Worm (Caenorhabditis elegans): ENCODE measurements around the gene T07A9.14.
A peak's percentile ranks its signal among the peaks of the same experiment; 100 is the strongest.

The T07A9.14 gene

ce11 chrIV:385150-385937 is 1.2 kb upstream of the T07A9.14 start, which contains the start of gene rps-24 (continued):
- TF ChIP-seq ceh-8 (GFP tag; optimal IDR thresholded peaks at IDR 0.05), result peak; percentile 90
- peak; percentile 90 for TF ChIP-seq xbp-1 (tag; optimal IDR thresholded peaks at IDR 0.05)
- TF ChIP-seq mdl-1 (tag; optimal IDR thresholded peaks at IDR 0.05), result peak in 1 of 2 experiments; percentile 84
- TF ChIP-seq lin-15B (tag; optimal IDR thresholded peaks at IDR 0.05), result peak; percentile 82
- peak; percentile 86 to 93 for TF ChIP-seq efl-1 (optimal IDR thresholded peaks at IDR 0.05)
- TF ChIP-seq efl-1 (GFP tag; optimal IDR thresholded peaks at IDR 0.05 in 1 of 2), result peak; percentile 74 to 98
- peak; percentile 80 for TF ChIP-seq irx-1 (tag; optimal IDR thresholded peaks at IDR 0.05)
- peak; percentile 93 to 96 for TF ChIP-seq lsy-2 (tag; optimal IDR thresholded peaks at IDR 0.05)
- peak; percentile 85 for TF ChIP-seq unc-130 (tag; optimal IDR thresholded peaks at IDR 0.05)
- peak; percentile 7 for TF ChIP-seq sup-37 (GFP tag; optimal IDR thresholded peaks at IDR 0.05)
- TF ChIP-seq jun-1 (tag; optimal IDR thresholded peaks at IDR 0.05), result peak; percentile 86
- peak; percentile 81 to 90 for TF ChIP-seq lin-35 (GFP tag; optimal IDR thresholded peaks at IDR 0.05)
- peak; percentile 92 for TF ChIP-seq C16A3.4 (tag; optimal IDR thresholded peaks at IDR 0.05)

ce11 chrIV:387283-388048 is 967 bp downstream of the T07A9.14 start:
- no peak for TF ChIP-seq fkh-8 (tag; optimal IDR thresholded peaks at IDR 0.05)
- no peak for TF ChIP-seq isw-1 (GFP tag; IDR thresholded peaks at IDR 0.05)
- no peak for TF ChIP-seq efl-1 (optimal IDR thresholded peaks at IDR 0.05)
- TF ChIP-seq efl-1 (GFP tag; optimal IDR thresholded peaks at IDR 0.05 in 1 of 2), result peak in 1 of 2 experiments; percentile 10

- TF ChIP-seq fkh-10 (GFP tag; optimal IDR thresholded peaks at IDR 0.05), result no peak
- TF ChIP-seq efl-1 (optimal IDR thresholded peaks at IDR 0.05), result no peak
- TF ChIP-seq efl-1 (GFP tag; optimal IDR thresholded peaks at IDR 0.05 in 1 of 2), result peak in 1 of 2 experiments; percentile 30
- TF ChIP-seq lin-39 (tag; optimal IDR thresholded peaks at IDR 0.05), result no peak
- peak in 1 of 2 experiments; percentile 26 for TF ChIP-seq lsy-2 (tag; optimal IDR thresholded peaks at IDR 0.05)
These were observed 1.6 kb downstream of the T07A9.14 start, which contains the start of gene ssna-1 for ce11 chrIV:388073-388472. Gene ssna-1 (plus strand): TSS chrIV:388084.

ce11 chrIV:390279-390678 is 3.8 kb downstream of the T07A9.14 start, which contains the start of the genes ears-2 and uncp-18:
Gene ears-2 (minus strand): TSS chrIV:390468.
Gene uncp-18 (plus strand): TSS chrIV:390560.
- TF ChIP-seq hlh-4 (tag; optimal IDR thresholded peaks at IDR 0.05), result peak; percentile 32
- TF ChIP-seq nhr-19 (GFP tag; conservative IDR thresholded peaks at IDR 0.05), result peak; percentile 90
- TF ChIP-seq efl-3 (GFP tag; optimal IDR thresholded peaks at IDR 0.05), result peak; percentile 76
- peak; percentile 73 for TF ChIP-seq irx-1 (tag; optimal IDR thresholded peaks at IDR 0.05)
- TF ChIP-seq nhr-77 (tag; optimal IDR thresholded peaks at IDR 0.05), result no peak
- TF ChIP-seq nhr-84 (tag; optimal IDR thresholded peaks at IDR 0.05), result no peak
- TF ChIP-seq nhr-71 (tag; optimal IDR thresholded peaks at IDR 0.05), result peak; percentile 95
- TF ChIP-seq pag-3 (tag; optimal IDR thresholded peaks at IDR 0.05; ENCODE audit: borderline replicate concordance, insufficient read depth), result no peak
- no peak for TF ChIP-seq alr-1 (tag; optimal IDR thresholded peaks at IDR 0.05; ENCODE audit: borderline replicate concordance)
- TF ChIP-seq isw-1 (GFP tag; IDR thresholded peaks at IDR 0.05), result peak; percentile 80
- peak; percentile 74 for TF ChIP-seq elt-2 (tag; optimal IDR thresholded peaks at IDR 0.05)
- TF ChIP-seq nhr-20 (tag; optimal IDR thresholded peaks at IDR 0.05), result peak; percentile 92
- peak in 1 of 2 experiments; percentile 64 for TF ChIP-seq mdl-1 (tag; optimal IDR thresholded peaks at IDR 0.05)
- TF ChIP-seq C34B4.2 (tag; optimal IDR thresholded peaks at IDR 0.05), result no peak
- peak; percentile 87 for TF ChIP-seq mep-1 (tag; optimal IDR thresholded peaks at IDR 0.05)
- peak in 2 of 6 experiments; percentile 57 to 89 for TF ChIP-seq elt-3 (tag; optimal IDR thresholded peaks at IDR 0.05)
- peak; percentile 80 to 81 for TF ChIP-seq efl-1 (optimal IDR thresholded peaks at IDR 0.05)
- peak; percentile 69 to 98 for TF ChIP-seq efl-1 (GFP tag; optimal IDR thresholded peaks at IDR 0.05 in 1 of 2)
- TF ChIP-seq unc-62 (GFP tag; optimal IDR thresholded peaks at IDR 0.05), result no peak
- TF ChIP-seq xbp-1 (tag; optimal IDR thresholded peaks at IDR 0.05), result peak; percentile 92
- TF ChIP-seq ama-1 (optimal IDR thresholded peaks at IDR 0.05), result peak; percentile 5
- TF ChIP-seq ceh-8 (GFP tag; optimal IDR thresholded peaks at IDR 0.05), result peak; percentile 77
- TF ChIP-seq F16B12.6 (tag; optimal IDR thresholded peaks at IDR 0.05), result peak; percentile 67
- peak; percentile 65 for TF ChIP-seq ceh-88 (GFP tag; IDR thresholded peaks at IDR 0.05)
- peak; percentile 86 for TF ChIP-seq lir-3 (tag; optimal IDR thresholded peaks at IDR 0.05; ENCODE audit: poor library complexity)
- TF ChIP-seq vab-15 (tag; optimal IDR thresholded peaks at IDR 0.05), result peak; percentile 87
- peak; percentile 41 for TF ChIP-seq nhr-237 (tag; optimal IDR thresholded peaks at IDR 0.05)
- peak; percentile 86 for TF ChIP-seq fkh-8 (tag; optimal IDR thresholded peaks at IDR 0.05)
- peak; percentile 83 for TF ChIP-seq snpc-4 (tag; optimal IDR thresholded peaks at IDR 0.05)
- no peak for TF ChIP-seq ceh-63 (GFP tag; optimal IDR thresholded peaks at IDR 0.05)
- no peak for TF ChIP-seq nhr-12 (tag; optimal IDR thresholded peaks at IDR 0.05)
- TF ChIP-seq unc-98 (GFP tag; IDR thresholded peaks at IDR 0.05), result peak; percentile 26; the same call in 1 of the 2 replicates

All from whole organism, L1 larva.